Fruit fly (Drosophila melanogaster) whole organism, pupa: ENCODE results near the gene stumps.

ENCODE experiments used
- CG10348 ChIP-seq: fragments of 200-800 bp; sonication (Bioruptor generic); IDR thresholded peaks from 2 replicates; pipeline ENCODE4 v1.3.6; 2022; ENCODE audit warnings: missing biosample characterization, missing genetic modification characterization
- CG12605 ChIP-seq: fragments of 200-800 bp; sonication (Bioruptor generic); IDR thresholded peaks from 2 replicates; pipeline ENCODE4 v1.3.6; 2022; ENCODE audit warnings: missing biosample characterization, missing genetic modification characterization
- CG13204 ChIP-seq: fragments of 200-800 bp; sonication (Bioruptor generic); optimal IDR thresholded peaks from 2 replicates; lab custom pipeline; 2018; ENCODE audit warnings: missing biosample characterization, mild to moderate bottlenecking, missing genetic modification characterization, moderate library complexity
- CG14655 ChIP-seq: fragments of 200-800 bp; sonication (Bioruptor generic); optimal IDR thresholded peaks from 3 replicates; lab custom pipeline; 2017; ENCODE audit warnings: mild to moderate bottlenecking, missing biosample characterization, missing genetic modification reagents, missing genetic modification characterization
- CG15710 ChIP-seq: fragments of 200-800 bp; sonication (Bioruptor generic); optimal IDR thresholded peaks from 2 replicates; lab custom pipeline; 2018; ENCODE audit warnings: missing biosample characterization, mild to moderate bottlenecking, missing genetic modification characterization, moderate library complexity
- CG17806 ChIP-seq: fragments of 200-800 bp; sonication (Bioruptor generic); optimal IDR thresholded peaks from 2 replicates; lab custom pipeline; 2018; ENCODE audit warnings: missing biosample characterization, mild to moderate bottlenecking, missing genetic modification characterization, moderate library complexity
- CG32121 ChIP-seq: fragments of 200-800 bp; sonication (Bioruptor generic); IDR thresholded peaks from 2 replicates; pipeline ENCODE4 v1.3.6; 2022; ENCODE audit warnings: missing biosample characterization, missing genetic modification characterization
- CG34367 ChIP-seq: fragments of 200-800 bp; sonication (Bioruptor generic); optimal IDR thresholded peaks from 2 replicates; lab custom pipeline; 2018; ENCODE audit warnings: missing biosample characterization, mild to moderate bottlenecking, missing genetic modification characterization
- CG4496 ChIP-seq: fragments of 200-800 bp; sonication (Bioruptor generic); IDR thresholded peaks from 3 replicates; pipeline ENCODE4 v1.3.6; 2022; ENCODE audit warnings: missing biosample characterization, missing genetic modification characterization
- CG8159 ChIP-seq: fragments of 200-800 bp; sonication (Bioruptor generic); optimal IDR thresholded peaks from 3 replicates; lab custom pipeline; 2018; ENCODE audit warnings: missing biosample characterization, mild to moderate bottlenecking, missing genetic modification characterization, moderate library complexity
- CG8301 ChIP-seq: fragments of 200-800 bp; sonication (Bioruptor generic); optimal IDR thresholded peaks from 2 replicates; lab custom pipeline; 2018; ENCODE audit warnings: missing biosample characterization, mild to moderate bottlenecking, missing genetic modification characterization
- CG9948 ChIP-seq: fragments of 200-800 bp; sonication (Bioruptor generic); optimal IDR thresholded peaks from 2 replicates; lab custom pipeline; 2018; ENCODE audit warnings: missing biosample characterization, mild to moderate bottlenecking, missing genetic modification characterization, moderate library complexity
- D1 ChIP-seq: fragments of 200-800 bp; sonication (Bioruptor generic); optimal IDR thresholded peaks from 2 replicates; lab custom pipeline; 2018; ENCODE audit warnings: missing biosample characterization, mild to moderate bottlenecking, missing genetic modification characterization, moderate library complexity
- EcR ChIP-seq: fragments of 200-800 bp; sonication (Bioruptor generic); optimal IDR thresholded peaks from 3 replicates; lab custom pipeline; 2019; ENCODE audit warnings: missing biosample characterization, missing genetic modification characterization, mild to moderate bottlenecking, moderate library complexity, missing genetic modification reagents
- Ets98B ChIP-seq: fragments of 200-800 bp; sonication (Bioruptor generic); IDR thresholded peaks from 2 replicates; pipeline ENCODE4 v1.3.6; 2022; ENCODE audit warnings: missing biosample characterization, missing genetic modification characterization
- Pif1A ChIP-seq: fragments of 200-800 bp; sonication (Bioruptor generic); optimal IDR thresholded peaks from 3 replicates; lab custom pipeline; 2016; ENCODE audit warnings: missing biosample characterization, missing genetic modification characterization
- Pif1B ChIP-seq: fragments of 200-800 bp; sonication (Bioruptor generic); optimal IDR thresholded peaks from 3 replicates; lab custom pipeline; 2016; ENCODE audit warnings: missing biosample characterization, missing genetic modification characterization
- Snoo ChIP-seq: fragments of 200-800 bp; sonication (Bioruptor generic); optimal IDR thresholded peaks from 3 replicates; lab custom pipeline; 2017; ENCODE audit warnings: missing biosample characterization, mild to moderate bottlenecking, missing genetic modification characterization, inconsistent platforms
- fd96Ca ChIP-seq: fragments of 200-800 bp; sonication (Bioruptor generic); IDR thresholded peaks from 3 replicates; pipeline ENCODE4 v1.3.6; 2022; ENCODE audit warnings: missing biosample characterization, missing genetic modification characterization
- gl ChIP-seq: fragments of 200-800 bp; sonication (Bioruptor generic); optimal IDR thresholded peaks from 2 replicates; lab custom pipeline; 2018; ENCODE audit warnings: missing biosample characterization, mild to moderate bottlenecking, missing genetic modification characterization
- rn ChIP-seq: fragments of 200-800 bp; sonication (Bioruptor generic); IDR thresholded peaks from 2 replicates; pipeline ENCODE4 v1.3.6; 2022; ENCODE audit warnings: missing biosample characterization, missing genetic modification characterization

The stumps gene

dm6 chr3R:14652301-14652880, 75.4 kb downstream of the stumps start:
- TF ChIP-seq CG14655 (GFP tag; lab: Kevin White, UChicago) (no peak), fd96Ca (GFP tag; lab: Robert Waterston, UW) (no peak), CG15710 (no peak), CG13204 (no peak), Ets98B (GFP tag; lab: Robert Waterston, UW) (no peak), CG12605 (no peak), CG32121 (GFP tag; lab: Robert Waterston, UW) (no peak), CG8159 (tag; lab: Kevin White, UChicago) (no peak), rn (GFP tag; lab: Robert Waterston, UW) (no peak), gl (tag; lab: Kevin White, UChicago) (no peak), CG8301 (tag; lab: Kevin White, UChicago) (no peak), D1 (tag; lab: Kevin White, UChicago) (no peak), Pif1A (GFP tag; lab: Kevin White, UChicago) (no peak), CG9948 (tag; lab: Kevin White, UChicago) (no peak), Snoo (tag; lab: Kevin White, UChicago) (no peak), CG4496 (GFP tag; lab: Robert Waterston, UW) (no peak), CG17806 (tag; lab: Kevin White, UChicago) (no peak), CG10348 (GFP tag; lab: Robert Waterston, UW) (no peak)

dm6 chr3R:14653039-14653852, 76.2 kb downstream of the stumps start:
- TF ChIP-seq CG9948 (tag; lab: Kevin White, UChicago) (no peak), CG8159 (tag; lab: Kevin White, UChicago) (no peak), CG12605 (no peak), gl (tag; lab: Kevin White, UChicago) (peak; percentile 56), CG14655 (GFP tag; lab: Kevin White, UChicago) (peak; percentile 22), CG4496 (GFP tag; lab: Robert Waterston, UW) (peak; percentile 51), EcR (GFP tag; lab: Kevin White, UChicago) (peak; percentile 79), Pif1A (GFP tag; lab: Kevin White, UChicago) (no peak), CG32121 (GFP tag; lab: Robert Waterston, UW) (peak; percentile 55), Pif1B (GFP tag; lab: Kevin White, UChicago) (no peak), CG15710 (no peak), fd96Ca (GFP tag; lab: Robert Waterston, UW) (peak; percentile 54), Snoo (tag; lab: Kevin White, UChicago) (peak; percentile 26), D1 (tag; lab: Kevin White, UChicago) (peak; percentile 25), CG34367 (no peak), rn (GFP tag; lab: Robert Waterston, UW) (no peak), CG8301 (tag; lab: Kevin White, UChicago) (peak; percentile 13), CG13204 (peak; percentile 56), Ets98B (GFP tag; lab: Robert Waterston, UW) (peak; percentile 54)

dm6 chr3R:14654231-14654975, 77.4 kb downstream of the stumps start:
- TF ChIP-seq EcR (GFP tag; lab: Kevin White, UChicago) (peak; percentile 55), CG12605 (no peak), CG8301 (tag; lab: Kevin White, UChicago) (no peak), CG13204 (peak; percentile 60), CG32121 (GFP tag; lab: Robert Waterston, UW) (no peak), gl (tag; lab: Kevin White, UChicago) (no peak)

dm6 chr3R:14654976-14655896, 78.2 kb downstream of the stumps start:
- peak; percentile 95 for TF ChIP-seq fd96Ca (GFP tag; lab: Robert Waterston, UW)
- peak; percentile 92 for TF ChIP-seq CG14655 (GFP tag; lab: Kevin White, UChicago)
- peak; percentile 94 for TF ChIP-seq Pif1A (GFP tag; lab: Kevin White, UChicago)
- peak; percentile 93 for TF ChIP-seq CG8159 (tag; lab: Kevin White, UChicago)
- peak; percentile 84 for TF ChIP-seq CG12605
- TF ChIP-seq CG15710, result peak; percentile 92
- peak; percentile 53 for TF ChIP-seq EcR (GFP tag; lab: Kevin White, UChicago)
- peak; percentile 68 for TF ChIP-seq CG10348 (GFP tag; lab: Robert Waterston, UW)
- TF ChIP-seq CG32121 (GFP tag; lab: Robert Waterston, UW), result peak; percentile 93
- TF ChIP-seq CG9948 (tag; lab: Kevin White, UChicago), result peak; percentile 81
- TF ChIP-seq Pif1B (GFP tag; lab: Kevin White, UChicago), result peak; percentile 83
- TF ChIP-seq CG13204, result peak; percentile 80
- TF ChIP-seq Ets98B (GFP tag; lab: Robert Waterston, UW), result peak; percentile 93
- peak; percentile 89 for TF ChIP-seq CG34367
- peak; percentile 83 for TF ChIP-seq gl (tag; lab: Kevin White, UChicago)
- TF ChIP-seq rn (GFP tag; lab: Robert Waterston, UW), result peak; percentile 49
- TF ChIP-seq CG17806 (tag; lab: Kevin White, UChicago), result peak; percentile 88
- peak; percentile 95 for TF ChIP-seq CG4496 (GFP tag; lab: Robert Waterston, UW)
- TF ChIP-seq D1 (tag; lab: Kevin White, UChicago), result peak; percentile 28
- TF ChIP-seq CG8301 (tag; lab: Kevin White, UChicago), result peak; percentile 92
- TF ChIP-seq Snoo (tag; lab: Kevin White, UChicago), result peak; percentile 92
